Fruit fly (Drosophila melanogaster): ENCODE results near the gene CG42592.

dm6 chr3R:29794161-29794882 lies 41.8 kb downstream of the CG42592 start, which contains the start of gene sro:
- TF ChIP-seq CG13204 (GFP tag; optimal IDR thresholded peaks at IDR 0.05) (no peak), D1 (tag; optimal IDR thresholded peaks at IDR 0.05) (no peak), CG10348 (GFP tag; IDR thresholded peaks at IDR 0.05) (no peak), CG4496 (GFP tag; IDR thresholded peaks at IDR 0.05) (no peak), EcR (GFP tag; optimal IDR thresholded peaks at IDR 0.05) (no peak), CG14655 (GFP tag; optimal IDR thresholded peaks at IDR 0.05) (no peak), CG34367 (tag; optimal IDR thresholded peaks at IDR 0.05) (no peak), CG12605 (GFP tag; IDR thresholded peaks at IDR 0.05) (no peak)
